Fruit fly (Drosophila melanogaster) whole organism, embryonic: ENCODE measurements around the gene CG11249.

Source experiments
- CG1024 ChIP-seq: fragments of 200-800 bp; sonication (Bioruptor generic); IDR thresholded peaks from 2 replicates; pipeline ENCODE4 v1.3.6; 2022; ENCODE audit warnings: missing biosample characterization, missing genetic modification characterization
- CG10274 ChIP-seq: fragments of 200-800 bp; sonication (Bioruptor generic); optimal IDR thresholded peaks from 3 replicates; lab custom pipeline; 2017; ENCODE audit warnings: missing biosample characterization, mild to moderate bottlenecking, missing genetic modification characterization
- CG11247 ChIP-seq: fragments of 200-800 bp; sonication (Bioruptor generic); IDR thresholded peaks from 2 replicates; pipeline ENCODE4 v1.3.6; 2022; ENCODE audit warnings: missing biosample characterization, missing genetic modification characterization
- CG14667 ChIP-seq: fragments of 200-800 bp; sonication (Bioruptor generic); IDR thresholded peaks from 2 replicates; pipeline ENCODE4 v1.3.6; 2022; ENCODE audit warnings: missing biosample characterization, missing genetic modification characterization
- CG17385 ChIP-seq: fragments of 200-800 bp; sonication (Bioruptor generic); optimal IDR thresholded peaks from 3 replicates; lab custom pipeline; 2018; ENCODE audit warnings: missing biosample characterization, mild to moderate bottlenecking, missing genetic modification characterization
- CG2889 ChIP-seq: fragments of 200-800 bp; sonication (Bioruptor generic); IDR thresholded peaks from 3 replicates; pipeline ENCODE4 v1.3.6; 2022; ENCODE audit warnings: missing biosample characterization, missing genetic modification characterization
- CG31388 ChIP-seq: fragments of 200-800 bp; sonication (Bioruptor generic); optimal IDR thresholded peaks from 2 replicates; lab custom pipeline; 2016; ENCODE audit warnings: missing biosample characterization, missing genetic modification characterization
- CG3281 ChIP-seq: fragments of 200-800 bp; sonication (Bioruptor generic); optimal IDR thresholded peaks from 3 replicates; lab custom pipeline; 2017; ENCODE audit warnings: missing biosample characterization, mild to moderate bottlenecking, missing genetic modification characterization
- CG3838 ChIP-seq: fragments of 200-800 bp; sonication (Bioruptor generic); optimal IDR thresholded peaks from 3 replicates; lab custom pipeline; 2016; ENCODE audit warnings: missing biosample characterization, missing genetic modification characterization
- CG42726 ChIP-seq: fragments of 200-800 bp; sonication (Bioruptor generic); IDR thresholded peaks from 2 replicates; pipeline ENCODE4 v1.3.6; 2022; ENCODE audit warnings: missing biosample characterization, missing genetic modification characterization; ENCODE audit not compliant: partially characterized antibody
- CG4360 ChIP-seq: fragments of 200-800 bp; sonication (Bioruptor generic); IDR thresholded peaks from 2 replicates; pipeline ENCODE4 v1.3.6; 2022; ENCODE audit warnings: missing biosample characterization, missing genetic modification characterization
- CG4820 ChIP-seq: fragments of 200-800 bp; sonication (Bioruptor generic); optimal IDR thresholded peaks from 3 replicates; lab custom pipeline; 2016; ENCODE audit warnings: missing biosample characterization, missing genetic modification characterization
- CG5180 ChIP-seq: fragments of 200-800 bp; sonication (Bioruptor generic); optimal IDR thresholded peaks from 3 replicates; lab custom pipeline; 2017; ENCODE audit warnings: missing biosample characterization, missing genetic modification characterization, mild to moderate bottlenecking, moderate library complexity, missing genetic modification reagents
- CG6254 ChIP-seq: fragments of 200-800 bp; sonication (Bioruptor generic); optimal IDR thresholded peaks from 3 replicates; lab custom pipeline; 2017; ENCODE audit warnings: mild to moderate bottlenecking, missing biosample characterization, missing genetic modification reagents, missing genetic modification characterization
- CG9876 ChIP-seq: fragments of 200-800 bp; sonication (Bioruptor generic); optimal IDR thresholded peaks from 2 replicates; lab custom pipeline; 2016; ENCODE audit warnings: missing biosample characterization, missing genetic modification characterization
- CkIIα-i1 ChIP-seq: fragments of 200-800 bp; sonication (Bioruptor generic); IDR thresholded peaks from 2 replicates; pipeline ENCODE4 v1.3.6; 2022; ENCODE audit warnings: missing biosample characterization, missing genetic modification characterization
- Doc2 ChIP-seq: fragments of 200-800 bp; sonication (Bioruptor generic); IDR thresholded peaks from 2 replicates; pipeline ENCODE4 v1.3.6; 2022; ENCODE audit warnings: missing biosample characterization, missing genetic modification characterization
- Ets65A ChIP-seq: fragments of 200-800 bp; sonication (Bioruptor generic); peaks from one replicate; lab custom pipeline; 2016; ENCODE audit warnings: missing biosample characterization, missing genetic modification characterization
- HLH54F ChIP-seq: fragments of 200-800 bp; sonication (Bioruptor generic); optimal IDR thresholded peaks from 3 replicates; lab custom pipeline; 2016; ENCODE audit warnings: missing biosample characterization, missing genetic modification characterization
- HLHmδ ChIP-seq: fragments of 200-800 bp; sonication (Bioruptor generic); optimal IDR thresholded peaks from 2 replicates; lab custom pipeline; 2018; ENCODE audit warnings: missing biosample characterization, mild to moderate bottlenecking, missing genetic modification characterization, moderate library complexity
- Hr78 ChIP-seq, 2 experiments: fragments of 200-800 bp in 1 of 2; fragments of >200 bp in 1 of 2; sonication (Bioruptor generic) in 1 of 2; optimal IDR thresholded peaks; 2 replicates each; lab custom pipeline; 2017 to 2019; ENCODE audit warnings: missing biosample characterization in 2 of 2, missing genetic modification characterization in 2 of 2, mild to moderate bottlenecking in 1 of 2, moderate library complexity in 1 of 2
- Jarid2 ChIP-seq: fragments of 200-800 bp; sonication (Bioruptor generic); optimal IDR thresholded peaks from 3 replicates; lab custom pipeline; 2017; ENCODE audit warnings: mild to moderate bottlenecking, missing biosample characterization, missing genetic modification reagents, missing genetic modification characterization
- Myb ChIP-seq: fragments of 200-800 bp; sonication (Bioruptor generic); optimal IDR thresholded peaks from 2 replicates; lab custom pipeline; 2016; ENCODE audit warnings: missing biosample characterization, missing genetic modification characterization
- NFAT ChIP-seq: fragments of 200-800 bp; sonication (Bioruptor generic); IDR thresholded peaks from 2 replicates; pipeline ENCODE4 v1.3.6; 2022; ENCODE audit warnings: missing biosample characterization, missing genetic modification characterization
- Nf-YC ChIP-seq: fragments of 200-800 bp; optimal IDR thresholded peaks from 3 replicates; lab custom pipeline; 2019; ENCODE audit warnings: missing biosample characterization, mild to moderate bottlenecking, missing genetic modification characterization, moderate library complexity
- NfI ChIP-seq: fragments of 200-800 bp; sonication (Bioruptor generic); optimal IDR thresholded peaks from 3 replicates; lab custom pipeline; 2018; ENCODE audit warnings: missing biosample characterization, mild to moderate bottlenecking, missing genetic modification characterization, moderate library complexity
- Opbp ChIP-seq: fragments of 200-800 bp; sonication (Bioruptor generic); IDR thresholded peaks from 3 replicates; pipeline ENCODE4 v1.3.6; 2022; ENCODE audit warnings: missing biosample characterization, missing genetic modification characterization; ENCODE audit not compliant: partially characterized antibody
- Spps ChIP-seq: fragments of 200-800 bp; sonication (Bioruptor generic); optimal IDR thresholded peaks from 2 replicates; lab custom pipeline; 2018; ENCODE audit warnings: missing biosample characterization, mild to moderate bottlenecking, missing genetic modification characterization
- Tbp ChIP-seq: fragments of >200 bp; optimal IDR thresholded peaks from 2 replicates; lab custom pipeline; 2018; ENCODE audit warnings: missing biosample characterization, missing genetic modification characterization
- amos ChIP-seq: fragments of 200-800 bp; sonication (Bioruptor generic); IDR thresholded peaks from 2 replicates; pipeline ENCODE4 v1.3.6; 2022; ENCODE audit warnings: missing biosample characterization, missing genetic modification characterization; ENCODE audit not compliant: partially characterized antibody
- bcd ChIP-seq: fragments of 200-800 bp; sonication (Bioruptor generic); optimal IDR thresholded peaks from 2 replicates; lab custom pipeline; 2017; ENCODE audit warnings: missing biosample characterization, mild to moderate bottlenecking, missing genetic modification characterization
- bowl ChIP-seq: fragments of 200-800 bp; sonication (Bioruptor generic); IDR thresholded peaks from 2 replicates; pipeline ENCODE4 v1.3.6; 2022; ENCODE audit warnings: missing biosample characterization, missing genetic modification characterization
- bsh ChIP-seq, 2 experiments: fragments of 200-800 bp; sonication (Bioruptor generic); optimal IDR thresholded peaks; 2 replicates each; lab custom pipeline; 2017 to 2018; ENCODE audit warnings: mild to moderate bottlenecking in 2 of 2, missing biosample characterization in 2 of 2, missing genetic modification characterization in 2 of 2, moderate library complexity in 1 of 2
- chinmo ChIP-seq: fragments of 200-800 bp; sonication (Bioruptor generic); IDR thresholded peaks from 4 replicates; pipeline ENCODE4 v1.3.6; 2022; ENCODE audit warnings: missing biosample characterization, missing genetic modification characterization; ENCODE audit not compliant: partially characterized antibody
- corto ChIP-seq: fragments of 200-800 bp; sonication (Bioruptor generic); optimal IDR thresholded peaks from 2 replicates; lab custom pipeline; 2016; ENCODE audit warnings: missing biosample characterization, mild to moderate bottlenecking, missing genetic modification characterization, moderate library complexity
- gfzf ChIP-seq: fragments of 200-800 bp; sonication (Bioruptor generic); optimal IDR thresholded peaks from 2 replicates; lab custom pipeline; 2016; ENCODE audit warnings: missing biosample characterization, mild to moderate bottlenecking, missing genetic modification characterization, moderate library complexity
- h ChIP-seq: fragments of >200 bp; optimal IDR thresholded peaks from 2 replicates; lab custom pipeline; 2017
- hkb ChIP-seq, 2 experiments: fragments of 200-800 bp in 1 of 2; fragments of >200 bp in 1 of 2; sonication (Bioruptor generic) in 1 of 2; IDR thresholded peaks in 1 of 2; optimal IDR thresholded peaks in 1 of 2; 2 replicates each; pipeline versions ENCODE4 v1.3.6 to Lab custom; 2017 to 2022; ENCODE audit warnings: missing biosample characterization in 1 of 2, missing genetic modification characterization in 1 of 2
- insv ChIP-seq, 2 experiments: fragments of 200-800 bp; sonication (Bioruptor generic); optimal IDR thresholded peaks; 3 replicates each; lab custom pipeline; 2016 to 2018; ENCODE audit warnings: missing biosample characterization in 2 of 2, missing genetic modification characterization in 2 of 2
- lbe ChIP-seq: fragments of 200-800 bp; sonication (Bioruptor generic); optimal IDR thresholded peaks from 2 replicates; lab custom pipeline; 2016; ENCODE audit warnings: missing biosample characterization, mild to moderate bottlenecking, missing genetic modification characterization
- oc ChIP-seq: fragments of 200-800 bp; sonication (Bioruptor generic); optimal IDR thresholded peaks from 2 replicates; lab custom pipeline; 2018; ENCODE audit warnings: missing biosample characterization, mild to moderate bottlenecking, missing genetic modification characterization, moderate library complexity
- pan ChIP-seq, 4 experiments: fragments of >200 bp in 3 of 4; fragments of 200-800 bp in 1 of 4; sonication (Bioruptor generic) in 1 of 4; optimal IDR thresholded peaks in 3 of 4; IDR thresholded peaks in 1 of 4; 2 replicates each; pipeline versions ENCODE4 v1.3.6 to Lab custom; 2017 to 2022; ENCODE audit warnings: missing biosample characterization in 2 of 4, missing genetic modification characterization in 2 of 4, mixed read lengths in 1 of 4
- stwl ChIP-seq: fragments of 200-800 bp; sonication (Bioruptor generic); optimal IDR thresholded peaks from 3 replicates; lab custom pipeline; 2018; ENCODE audit warnings: missing biosample characterization, mild to moderate bottlenecking, missing genetic modification characterization, moderate library complexity
- vfl ChIP-seq: fragments of 200-800 bp; sonication (Bioruptor generic); optimal IDR thresholded peaks from 2 replicates; lab custom pipeline; 2016; ENCODE audit warnings: missing biosample characterization, missing genetic modification characterization
- wdn ChIP-seq: fragments of 200-800 bp; sonication (Bioruptor generic); IDR thresholded peaks from 2 replicates; pipeline ENCODE4 v1.3.6; 2022; ENCODE audit warnings: missing biosample characterization, missing genetic modification characterization
- z ChIP-seq: fragments of 200-800 bp; sonication (Bioruptor generic); IDR thresholded peaks from 3 replicates; pipeline ENCODE4 v1.3.6; 2022; ENCODE audit warnings: missing biosample characterization, missing genetic modification characterization
- zfh1 ChIP-seq: fragments of 200-800 bp; sonication (Bioruptor generic); IDR thresholded peaks from 3 replicates; pipeline ENCODE4 v1.3.6; 2022; ENCODE audit warnings: missing biosample characterization, missing genetic modification characterization

CG11249 gene

dm6 chr3L:21706144-21706926 is 34.4 kb downstream of the CG11249 start, which contains the start of gene CG32447:
Gene CG32447, minus strand, starts transcription at chr3L:21706365.
- peak; percentile 44; the same call in 1 of the 3 replicates for TF ChIP-seq Opbp
- peak; percentile 16 for TF ChIP-seq CG4820 (GFP tag; lab: Kevin White, UChicago)
- TF ChIP-seq chinmo (GFP tag; lab: Robert Waterston, UW) = 0 out of 4 replicates have a peak, but pooled peaks have one; percentile 55
- no peak for TF ChIP-seq CG9876 (GFP tag; lab: Kevin White, UChicago)
- no peak for TF ChIP-seq CG6254
- TF ChIP-seq CG42726 (GFP tag; lab: Robert Waterston, UW) = 0 out of 2 replicates have a peak, but pooled peaks have one; percentile 13
- TF ChIP-seq oc = no peak
- peak; percentile 23 for TF ChIP-seq Ets65A (GFP tag; lab: Kevin White, UChicago)
- TF ChIP-seq CG2889 (GFP tag; lab: Robert Waterston, UW) = no peak
- TF ChIP-seq CG14667 = no peak
- peak; percentile 29 for TF ChIP-seq Tbp
- TF ChIP-seq amos (GFP tag; lab: Robert Waterston, UW) = 0 out of 2 replicates have a peak, but pooled peaks have one; percentile 14
- TF ChIP-seq wdn (GFP tag; lab: Robert Waterston, UW) = no peak
- TF ChIP-seq Spps (tag; lab: Kevin White, UChicago) = no peak
- TF ChIP-seq bcd (GFP tag; lab: Kevin White, UChicago) = no peak
- peak; percentile 17 for TF ChIP-seq HLHmδ (GFP tag; lab: Kevin White, UChicago)
- TF ChIP-seq CG31388 (GFP tag; lab: Kevin White, UChicago) = no peak
- no peak for TF ChIP-seq h (lab: Kevin White, UChicago)
- peak in 1 of 2 experiments; percentile 78 for TF ChIP-seq insv (GFP tag; optimal IDR thresholded peaks at IDR 0.05; lab: Kevin White, UChicago)
- TF ChIP-seq CkIIα-i1 (GFP tag; lab: Robert Waterston, UW) = no peak
- peak; percentile 98 for TF ChIP-seq CG5180 (GFP tag; lab: Kevin White, UChicago)
- no peak for TF ChIP-seq CG4360 (GFP tag; lab: Robert Waterston, UW)
- no peak for TF ChIP-seq Nf-YC (tag; lab: Kevin White, UChicago)
- no peak for TF ChIP-seq NFAT
- TF ChIP-seq CG17385 (GFP tag; lab: Kevin White, UChicago) = no peak
- TF ChIP-seq CG3281 (GFP tag; lab: Kevin White, UChicago) = no peak
- no peak for TF ChIP-seq hkb (optimal IDR thresholded peaks at IDR 0.05; lab: Kevin White, UChicago)
- TF ChIP-seq hkb (GFP tag; IDR thresholded peaks at IDR 0.05; lab: Robert Waterston, UW) = no peak
- TF ChIP-seq Hr78 (GFP tag; optimal IDR thresholded peaks at IDR 0.05; lab: Kevin White, UChicago) = no peak
- TF ChIP-seq CG1024 (GFP tag; lab: Robert Waterston, UW) = 0 out of 2 replicates have a peak, but pooled peaks have one; percentile 26
- TF ChIP-seq CG3838 (GFP tag; lab: Kevin White, UChicago) = no peak
- 0 out of 3 replicates have a peak, but pooled peaks have one; percentile 17 for TF ChIP-seq zfh1 (GFP tag; lab: Robert Waterston, UW)
- peak; percentile 82 for TF ChIP-seq Jarid2 (GFP tag; lab: Kevin White, UChicago)
- TF ChIP-seq NfI (GFP tag; lab: Kevin White, UChicago) = no peak
- no peak for TF ChIP-seq HLH54F (GFP tag; lab: Kevin White, UChicago)

dm6 chr3L:21709785-21710591 is 38.0 kb downstream of the CG11249 start:
- TF ChIP-seq vfl (GFP tag; lab: Kevin White, UChicago) (no peak), CG10274 (GFP tag; lab: Kevin White, UChicago) (no peak), stwl (tag; lab: Kevin White, UChicago) (no peak), Myb (GFP tag; lab: Kevin White, UChicago) (no peak), Doc2 (GFP tag; lab: Robert Waterston, UW) (no peak), corto (GFP tag; lab: Kevin White, UChicago) (peak; percentile 31), bowl (no peak), CG11247 (GFP tag; lab: Robert Waterston, UW) (no peak), pan (optimal IDR thresholded peaks at IDR 0.05; lab: Kevin White, UChicago) (no peak), pan (GFP tag; optimal IDR thresholded peaks at IDR 0.05 in 1 of 2, IDR thresholded peaks at IDR 0.05 in 1 of 2) (no peak), bsh (GFP tag; optimal IDR thresholded peaks at IDR 0.05; lab: Kevin White, UChicago) (peak in 1 of 2 experiments; percentile 85), z (GFP tag; lab: Robert Waterston, UW) (no peak), gfzf (GFP tag; lab: Kevin White, UChicago) (no peak), lbe (GFP tag; lab: Kevin White, UChicago) (peak; percentile 64)
